Fruit fly (Drosophila melanogaster) whole organism, pupa: ENCODE measurements around the gene qless.
A peak's percentile ranks its signal among the peaks of the same experiment; 100 is the strongest.

ENCODE experiments used
- CG10348 ChIP-seq: fragments of 200-800 bp; sonication (Bioruptor generic); IDR thresholded peaks from 2 replicates; pipeline ENCODE4 v1.3.6; 2022; ENCODE audit warnings: missing biosample characterization, missing genetic modification characterization
- CG12605 ChIP-seq: fragments of 200-800 bp; sonication (Bioruptor generic); IDR thresholded peaks from 2 replicates; pipeline ENCODE4 v1.3.6; 2022; ENCODE audit warnings: missing biosample characterization, missing genetic modification characterization
- CG13204 ChIP-seq: fragments of 200-800 bp; sonication (Bioruptor generic); optimal IDR thresholded peaks from 2 replicates; lab custom pipeline; 2018; ENCODE audit warnings: missing biosample characterization, mild to moderate bottlenecking, missing genetic modification characterization, moderate library complexity
- CG14655 ChIP-seq: fragments of 200-800 bp; sonication (Bioruptor generic); optimal IDR thresholded peaks from 3 replicates; lab custom pipeline; 2017; ENCODE audit warnings: mild to moderate bottlenecking, missing biosample characterization, missing genetic modification reagents, missing genetic modification characterization
- CG15710 ChIP-seq: fragments of 200-800 bp; sonication (Bioruptor generic); optimal IDR thresholded peaks from 2 replicates; lab custom pipeline; 2018; ENCODE audit warnings: missing biosample characterization, mild to moderate bottlenecking, missing genetic modification characterization, moderate library complexity
- CG17806 ChIP-seq: fragments of 200-800 bp; sonication (Bioruptor generic); optimal IDR thresholded peaks from 2 replicates; lab custom pipeline; 2018; ENCODE audit warnings: missing biosample characterization, mild to moderate bottlenecking, missing genetic modification characterization, moderate library complexity
- CG32121 ChIP-seq: fragments of 200-800 bp; sonication (Bioruptor generic); IDR thresholded peaks from 2 replicates; pipeline ENCODE4 v1.3.6; 2022; ENCODE audit warnings: missing biosample characterization, missing genetic modification characterization
- CG34367 ChIP-seq: fragments of 200-800 bp; sonication (Bioruptor generic); optimal IDR thresholded peaks from 2 replicates; lab custom pipeline; 2018; ENCODE audit warnings: missing biosample characterization, mild to moderate bottlenecking, missing genetic modification characterization
- CG4496 ChIP-seq: fragments of 200-800 bp; sonication (Bioruptor generic); IDR thresholded peaks from 3 replicates; pipeline ENCODE4 v1.3.6; 2022; ENCODE audit warnings: missing biosample characterization, missing genetic modification characterization
- CG8159 ChIP-seq: fragments of 200-800 bp; sonication (Bioruptor generic); optimal IDR thresholded peaks from 3 replicates; lab custom pipeline; 2018; ENCODE audit warnings: missing biosample characterization, mild to moderate bottlenecking, missing genetic modification characterization, moderate library complexity
- CG8301 ChIP-seq: fragments of 200-800 bp; sonication (Bioruptor generic); optimal IDR thresholded peaks from 2 replicates; lab custom pipeline; 2018; ENCODE audit warnings: missing biosample characterization, mild to moderate bottlenecking, missing genetic modification characterization
- CG9948 ChIP-seq: fragments of 200-800 bp; sonication (Bioruptor generic); optimal IDR thresholded peaks from 2 replicates; lab custom pipeline; 2018; ENCODE audit warnings: missing biosample characterization, mild to moderate bottlenecking, missing genetic modification characterization, moderate library complexity
- D1 ChIP-seq: fragments of 200-800 bp; sonication (Bioruptor generic); optimal IDR thresholded peaks from 2 replicates; lab custom pipeline; 2018; ENCODE audit warnings: missing biosample characterization, mild to moderate bottlenecking, missing genetic modification characterization, moderate library complexity
- EcR ChIP-seq: fragments of 200-800 bp; sonication (Bioruptor generic); optimal IDR thresholded peaks from 3 replicates; lab custom pipeline; 2019; ENCODE audit warnings: missing biosample characterization, missing genetic modification characterization, mild to moderate bottlenecking, moderate library complexity, missing genetic modification reagents
- Ets98B ChIP-seq: fragments of 200-800 bp; sonication (Bioruptor generic); IDR thresholded peaks from 2 replicates; pipeline ENCODE4 v1.3.6; 2022; ENCODE audit warnings: missing biosample characterization, missing genetic modification characterization
- Pif1A ChIP-seq: fragments of 200-800 bp; sonication (Bioruptor generic); optimal IDR thresholded peaks from 3 replicates; lab custom pipeline; 2016; ENCODE audit warnings: missing biosample characterization, missing genetic modification characterization
- Pif1B ChIP-seq: fragments of 200-800 bp; sonication (Bioruptor generic); optimal IDR thresholded peaks from 3 replicates; lab custom pipeline; 2016; ENCODE audit warnings: missing biosample characterization, missing genetic modification characterization
- Snoo ChIP-seq: fragments of 200-800 bp; sonication (Bioruptor generic); optimal IDR thresholded peaks from 3 replicates; lab custom pipeline; 2017; ENCODE audit warnings: missing biosample characterization, mild to moderate bottlenecking, missing genetic modification characterization, inconsistent platforms
- fd96Ca ChIP-seq: fragments of 200-800 bp; sonication (Bioruptor generic); IDR thresholded peaks from 3 replicates; pipeline ENCODE4 v1.3.6; 2022; ENCODE audit warnings: missing biosample characterization, missing genetic modification characterization
- gl ChIP-seq: fragments of 200-800 bp; sonication (Bioruptor generic); optimal IDR thresholded peaks from 2 replicates; lab custom pipeline; 2018; ENCODE audit warnings: missing biosample characterization, mild to moderate bottlenecking, missing genetic modification characterization
- rn ChIP-seq: fragments of 200-800 bp; sonication (Bioruptor generic); IDR thresholded peaks from 2 replicates; pipeline ENCODE4 v1.3.6; 2022; ENCODE audit warnings: missing biosample characterization, missing genetic modification characterization

Gene qless

DNA sequence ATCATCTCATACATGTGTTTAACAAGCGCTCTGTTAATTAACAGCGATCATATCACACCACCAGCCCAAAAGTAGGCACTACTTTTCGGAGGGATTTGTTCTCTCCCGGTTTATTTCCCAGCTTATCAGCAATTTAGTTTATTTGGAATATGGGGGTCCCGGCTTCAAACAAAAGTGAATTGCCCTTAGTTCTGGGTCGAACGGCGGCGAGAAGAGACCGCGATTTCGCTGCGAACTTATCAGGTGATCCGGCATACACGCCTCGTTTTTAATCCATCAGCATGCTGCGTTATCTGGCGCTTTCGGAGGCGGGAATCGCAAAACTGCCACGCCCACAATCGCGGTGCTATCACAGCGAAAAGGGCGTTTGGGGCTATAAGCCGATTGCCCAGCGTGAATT, 55.7 kb downstream of the qless start, which contains the start of gene CG1544:
Gene CG1544, plus strand, starts transcription at position 186 of the 400 bp plus-strand sequence.
- TF ChIP-seq CG8159 (tag; lab: Kevin White, UChicago) (no peak), CG10348 (GFP tag; lab: Robert Waterston, UW) (no peak), Ets98B (GFP tag; lab: Robert Waterston, UW) (no peak), CG32121 (GFP tag; lab: Robert Waterston, UW) (no peak), CG15710 (tag; lab: Kevin White, UChicago) (no peak), CG13204 (GFP tag; lab: Kevin White, UChicago) (no peak), CG17806 (tag; lab: Kevin White, UChicago) (no peak), EcR (GFP tag; lab: Kevin White, UChicago) (peak; percentile 40), Pif1A (GFP tag; lab: Kevin White, UChicago) (no peak), CG34367 (tag; lab: Kevin White, UChicago) (no peak), CG4496 (GFP tag; lab: Robert Waterston, UW) (no peak), rn (GFP tag; lab: Robert Waterston, UW) (no peak), Pif1B (GFP tag; lab: Kevin White, UChicago) (no peak), gl (tag; lab: Kevin White, UChicago) (no peak), CG14655 (no peak), fd96Ca (GFP tag; lab: Robert Waterston, UW) (0 out of 3 replicates have a peak, but pooled peaks have one; percentile 20)
- TF ChIP-seq, all 21 proteins: peak for 2

DNA sequence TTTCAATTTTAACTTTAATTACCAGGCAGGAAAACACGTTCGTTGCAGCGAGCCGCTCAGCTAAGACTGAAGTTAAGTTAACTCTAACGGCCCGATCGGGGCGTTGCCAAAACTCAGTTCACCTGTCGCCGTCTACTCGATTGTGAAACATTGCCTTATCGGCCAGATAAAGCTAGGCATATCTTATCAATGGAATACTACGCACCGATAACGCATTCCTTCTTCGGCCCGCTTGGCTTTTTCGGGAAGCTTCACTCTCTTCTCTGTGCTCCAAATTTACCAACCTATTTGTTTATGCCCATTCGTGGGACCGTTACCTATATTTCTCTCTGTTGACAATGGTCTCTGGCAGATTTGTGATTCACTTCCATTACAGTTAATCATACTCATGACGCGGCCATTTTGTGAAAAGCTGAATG, 56.7 kb downstream of the qless start, which contains the start of gene mesh:
Gene mesh, minus strand, starts transcription at position 68 of the 419 bp plus-strand sequence.
- TF ChIP-seq EcR (GFP tag; lab: Kevin White, UChicago): no peak
- no peak for TF ChIP-seq CG8159 (tag; lab: Kevin White, UChicago)
- TF ChIP-seq fd96Ca (GFP tag; lab: Robert Waterston, UW): no peak
- no peak for TF ChIP-seq CG17806 (tag; lab: Kevin White, UChicago)
- TF ChIP-seq CG10348 (GFP tag; lab: Robert Waterston, UW): no peak
- no peak for TF ChIP-seq CG14655
- no peak for TF ChIP-seq CG32121 (GFP tag; lab: Robert Waterston, UW)
- TF ChIP-seq rn (GFP tag; lab: Robert Waterston, UW): no peak
- TF ChIP-seq CG4496 (GFP tag; lab: Robert Waterston, UW): no peak

DNA sequence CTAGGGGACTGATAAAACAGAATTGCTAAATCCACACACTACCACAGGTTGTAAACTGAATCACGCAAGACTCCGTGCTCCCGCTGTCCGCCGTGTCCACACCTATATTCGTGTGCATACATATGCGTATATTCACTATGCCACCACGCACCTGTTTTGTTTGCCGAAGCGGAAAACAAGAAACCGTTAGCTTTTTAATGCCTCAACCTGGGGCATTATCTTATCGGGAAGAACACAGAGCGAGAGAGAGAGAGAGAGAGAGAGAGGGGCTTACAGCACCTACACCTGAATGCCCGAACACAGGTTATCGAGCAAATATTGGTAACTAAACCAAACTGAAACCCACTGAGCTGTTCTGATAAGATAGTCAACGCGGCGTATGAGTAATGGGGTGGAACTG, 57.8 kb downstream of the qless start:
- TF ChIP-seq CG32121 (GFP tag; lab: Robert Waterston, UW): no peak
- TF ChIP-seq Snoo (tag; lab: Kevin White, UChicago): no peak
- TF ChIP-seq Ets98B (GFP tag; lab: Robert Waterston, UW): no peak
- no peak for TF ChIP-seq CG15710 (tag; lab: Kevin White, UChicago)
- no peak for TF ChIP-seq gl (tag; lab: Kevin White, UChicago)
- TF ChIP-seq CG14655: no peak
- TF ChIP-seq CG8301 (tag; lab: Kevin White, UChicago): no peak
- no peak for TF ChIP-seq CG4496 (GFP tag; lab: Robert Waterston, UW)
- TF ChIP-seq CG34367 (tag; lab: Kevin White, UChicago): no peak
- no peak for TF ChIP-seq fd96Ca (GFP tag; lab: Robert Waterston, UW)
- TF ChIP-seq CG17806 (tag; lab: Kevin White, UChicago): no peak
- no peak for TF ChIP-seq rn (GFP tag; lab: Robert Waterston, UW)
- TF ChIP-seq D1 (tag; lab: Kevin White, UChicago): no peak
- no peak for TF ChIP-seq EcR (GFP tag; lab: Kevin White, UChicago)
- no peak for TF ChIP-seq CG13204 (GFP tag; lab: Kevin White, UChicago)
- TF ChIP-seq CG10348 (GFP tag; lab: Robert Waterston, UW): no peak
- TF ChIP-seq CG12605 (GFP tag; lab: Robert Waterston, UW): no peak

DNA sequence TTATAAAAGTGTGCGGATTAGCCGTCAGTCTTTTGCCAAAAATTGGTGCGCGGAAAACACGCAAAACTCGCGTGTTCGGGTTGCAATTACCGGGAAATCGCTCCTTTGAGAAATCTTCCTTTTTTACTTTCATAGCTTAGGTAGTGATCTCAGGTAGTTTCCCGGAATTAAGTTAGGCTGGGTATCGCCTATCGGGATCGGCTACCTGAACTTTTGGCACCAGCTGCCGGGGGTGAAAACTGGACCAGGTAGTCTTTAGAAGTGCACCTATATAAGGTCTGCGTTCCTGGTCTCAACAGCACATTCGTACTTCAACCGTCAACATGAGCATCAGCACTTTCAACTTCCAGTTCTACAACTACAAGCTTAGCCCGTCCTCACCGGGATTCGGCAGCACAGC, 59.3 kb downstream of the qless start, which contains the start of gene bnk:
Gene bnk, plus strand, starts transcription at position 301 of the 400 bp plus-strand sequence.
- no peak for TF ChIP-seq CG10348 (GFP tag; lab: Robert Waterston, UW)
- TF ChIP-seq EcR (GFP tag; lab: Kevin White, UChicago): no peak
- no peak for TF ChIP-seq CG8159 (tag; lab: Kevin White, UChicago)
- no peak for TF ChIP-seq CG12605 (GFP tag; lab: Robert Waterston, UW)
- no peak for TF ChIP-seq fd96Ca (GFP tag; lab: Robert Waterston, UW)
- TF ChIP-seq CG14655: no peak
- no peak for TF ChIP-seq rn (GFP tag; lab: Robert Waterston, UW)
- TF ChIP-seq gl (tag; lab: Kevin White, UChicago): no peak
- TF ChIP-seq CG17806 (tag; lab: Kevin White, UChicago): no peak
- no peak for TF ChIP-seq CG4496 (GFP tag; lab: Robert Waterston, UW)
- TF ChIP-seq Pif1A (GFP tag; lab: Kevin White, UChicago): no peak
- no peak for TF ChIP-seq CG15710 (tag; lab: Kevin White, UChicago)
- TF ChIP-seq Pif1B (GFP tag; lab: Kevin White, UChicago): no peak
- TF ChIP-seq CG9948 (tag; lab: Kevin White, UChicago): no peak
- TF ChIP-seq CG34367 (tag; lab: Kevin White, UChicago): no peak
- TF ChIP-seq CG32121 (GFP tag; lab: Robert Waterston, UW): no peak
- TF ChIP-seq CG8301 (tag; lab: Kevin White, UChicago): no peak
- TF ChIP-seq D1 (tag; lab: Kevin White, UChicago): no peak
- TF ChIP-seq, all 21 proteins: peak for 0
